Fruit fly (Drosophila melanogaster): ENCODE results near the gene CG32445.
A peak's percentile ranks its signal among the peaks of the same experiment; 100 is the strongest.

Gene CG32445

dm6 chr3L:21634152-21634689 lies 4.9 kb upstream of the CG32445 start, which contains the start of gene MED1 (continued):
- TF ChIP-seq CG30020 (tag; optimal IDR thresholded peaks at IDR 0.05) (peak; percentile 92), Hand (GFP tag; optimal IDR thresholded peaks at IDR 0.05) (no peak), Dip2 (GFP tag; IDR thresholded peaks at IDR 0.05) (no peak), pros (GFP tag; optimal IDR thresholded peaks at IDR 0.05) (no peak), tap (tag; optimal IDR thresholded peaks at IDR 0.05) (no peak), fd64A (GFP tag; optimal IDR thresholded peaks at IDR 0.05) (no peak), C15 (GFP tag; IDR thresholded peaks at IDR 0.05) (no peak), Atf6 (GFP tag; IDR thresholded peaks at IDR 0.05) (no peak), ftz-f1 (GFP tag; optimal IDR thresholded peaks at IDR 0.05) (no peak), Adf1 (GFP tag; IDR thresholded peaks at IDR 0.05) (no peak), CG17568 (GFP tag; optimal IDR thresholded peaks at IDR 0.05) (no peak), CG4328 (GFP tag; optimal IDR thresholded peaks at IDR 0.05) (no peak), row (GFP tag; IDR thresholded peaks at IDR 0.05) (peak; percentile 74), nom (GFP tag; optimal IDR thresholded peaks at IDR 0.05) (no peak), Spps (tag; optimal IDR thresholded peaks at IDR 0.05) (no peak), CG4820 (GFP tag; optimal IDR thresholded peaks at IDR 0.05) (no peak), so (GFP tag; IDR thresholded peaks at IDR 0.05) (no peak), YL-1 (GFP tag; optimal IDR thresholded peaks at IDR 0.05) (peak; percentile 70), sima (GFP tag; optimal IDR thresholded peaks at IDR 0.05) (no peak), slp2 (GFP tag; optimal IDR thresholded peaks at IDR 0.05) (no peak), Sry-β (GFP tag; optimal IDR thresholded peaks at IDR 0.05) (no peak), CG14965 (GFP tag; optimal IDR thresholded peaks at IDR 0.05; ENCODE audit: borderline replicate concordance) (no peak), pho (GFP tag; optimal IDR thresholded peaks at IDR 0.05) (no peak), MBD-R2 (GFP tag; IDR thresholded peaks at IDR 0.05) (peak; percentile 57), CoRest (tag; optimal IDR thresholded peaks at IDR 0.05) (peak; percentile 31), Hr39 (optimal IDR thresholded peaks at IDR 0.05) (no peak)

dm6 chr3L:21635208-21635607 lies 4.0 kb upstream of the CG32445 start, which contains the start of gene ORMDL:
TSS of gene ORMDL (plus strand) at chr3L:21635305.
- TF ChIP-seq pum (GFP tag; optimal IDR thresholded peaks at IDR 0.05): no peak
- TF ChIP-seq sim (GFP tag; IDR thresholded peaks at IDR 0.05): no peak
- no peak for TF ChIP-seq Blimp-1 (GFP tag; optimal IDR thresholded peaks at IDR 0.05)
- no peak for TF ChIP-seq CG8944 (GFP tag; optimal IDR thresholded peaks at IDR 0.05)
- peak; percentile 32 for TF ChIP-seq stwl (tag; optimal IDR thresholded peaks at IDR 0.05)
- peak; percentile 70 for TF ChIP-seq sd (tag; optimal IDR thresholded peaks at IDR 0.05)
- TF ChIP-seq D (optimal IDR thresholded peaks at IDR 0.05): no peak
- no peak for TF ChIP-seq D (GFP tag; optimal IDR thresholded peaks at IDR 0.05)
- no peak for TF ChIP-seq CG14965 (GFP tag; optimal IDR thresholded peaks at IDR 0.05; ENCODE audit: borderline replicate concordance)
- no peak for TF ChIP-seq schlank (tag; optimal IDR thresholded peaks at IDR 0.05)
- TF ChIP-seq bsh (GFP tag; optimal IDR thresholded peaks at IDR 0.05): no peak
- TF ChIP-seq Fer3 (tag; optimal IDR thresholded peaks at IDR 0.05): no peak
- TF ChIP-seq MTF-1 (GFP tag; optimal IDR thresholded peaks at IDR 0.05; ENCODE audit: borderline replicate concordance): no peak
- TF ChIP-seq da (GFP tag; optimal IDR thresholded peaks at IDR 0.05): no peak
- TF ChIP-seq fd102C (GFP tag; optimal IDR thresholded peaks at IDR 0.05): no peak
- TF ChIP-seq Scr (GFP tag; IDR thresholded peaks at IDR 0.05; ENCODE audit: partially characterized antibody): peak; percentile 19; the same call in 1 of the 2 replicates
- no peak for TF ChIP-seq slou (GFP tag; optimal IDR thresholded peaks at IDR 0.05)
- no peak for TF ChIP-seq Meics (GFP tag; optimal IDR thresholded peaks at IDR 0.05)
- TF ChIP-seq HmgD (GFP tag; optimal IDR thresholded peaks at IDR 0.05): no peak
- peak; percentile 28 for TF ChIP-seq pzg (GFP tag; optimal IDR thresholded peaks at IDR 0.05)
- TF ChIP-seq BEAF-32 (GFP tag; optimal IDR thresholded peaks at IDR 0.05): peak; percentile 38
- TF ChIP-seq CG13287 (GFP tag; IDR thresholded peaks at IDR 0.05; ENCODE audit: partially characterized antibody): peak; percentile 30; the same call in 1 of the 2 replicates
- no peak for TF ChIP-seq prd (optimal IDR thresholded peaks at IDR 0.05)
- TF ChIP-seq prd (GFP tag; IDR thresholded peaks at IDR 0.05): 0 out of 3 replicates have a peak, but pooled peaks have one; percentile 35
- no peak for TF ChIP-seq CG12236 (GFP tag; optimal IDR thresholded peaks at IDR 0.05)
- TF ChIP-seq exex (tag; optimal IDR thresholded peaks at IDR 0.05): no peak
- TF ChIP-seq pb (GFP tag; optimal IDR thresholded peaks at IDR 0.05): no peak
